Worm (Caenorhabditis elegans): ENCODE results near the gene C25G4.3.

DNA sequence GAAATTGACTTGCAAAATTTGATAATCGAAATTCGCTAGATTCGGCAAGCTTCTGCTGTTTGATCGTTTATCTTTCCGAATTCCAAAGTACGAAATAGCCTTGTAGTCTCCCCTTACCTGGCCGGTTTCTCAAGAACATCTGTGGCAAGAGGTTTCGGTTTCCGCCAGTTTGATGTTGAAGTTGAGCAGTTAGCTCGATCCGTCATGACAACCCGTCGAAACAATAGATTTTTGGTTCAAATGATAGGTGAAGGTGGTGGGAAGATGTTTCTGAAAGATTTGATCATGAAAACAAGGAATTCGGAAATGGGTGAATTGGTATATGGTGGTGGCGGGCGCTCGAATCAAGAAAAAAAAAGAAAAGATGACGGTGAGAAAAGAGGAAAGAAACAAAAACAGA, 47.2 kb downstream of the C25G4.3 start, which contains the start of gene acs-20:
- TF ChIP-seq nhr-23 (tag; optimal IDR thresholded peaks at IDR 0.05) (no peak), ztf-4 (tag; optimal IDR thresholded peaks at IDR 0.05) (no peak), unc-62 (GFP tag; optimal IDR thresholded peaks at IDR 0.05) (no peak), snpc-4 (tag; optimal IDR thresholded peaks at IDR 0.05) (no peak), elt-1 (tag; optimal IDR thresholded peaks at IDR 0.05) (no peak), R02D3.7 (tag; optimal IDR thresholded peaks at IDR 0.05) (no peak), ztf-11 (tag; optimal IDR thresholded peaks at IDR 0.05) (no peak), lin-39 (tag; optimal IDR thresholded peaks at IDR 0.05) (no peak), mdl-1 (tag; optimal IDR thresholded peaks at IDR 0.05) (no peak), sma-9 (GFP tag; optimal IDR thresholded peaks at IDR 0.05) (no peak), sma-9 (tag; optimal IDR thresholded peaks at IDR 0.05) (no peak), zag-1 (tag; optimal IDR thresholded peaks at IDR 0.05) (no peak), aly-2 (tag; optimal IDR thresholded peaks at IDR 0.05) (no peak)
